Fruit fly (Drosophila melanogaster) S2 (cell line): ENCODE data around the gene Ktl.

ENCODE experiments used
- CG8478 ChIP-seq: fragments of >200 bp; optimal IDR thresholded peaks from 2 replicates; lab custom pipeline; 2018
- CTCF ChIP-seq, 2 experiments: fragments of >200 bp; optimal IDR thresholded peaks; 2 replicates each; lab custom pipeline; 2018

DNA sequence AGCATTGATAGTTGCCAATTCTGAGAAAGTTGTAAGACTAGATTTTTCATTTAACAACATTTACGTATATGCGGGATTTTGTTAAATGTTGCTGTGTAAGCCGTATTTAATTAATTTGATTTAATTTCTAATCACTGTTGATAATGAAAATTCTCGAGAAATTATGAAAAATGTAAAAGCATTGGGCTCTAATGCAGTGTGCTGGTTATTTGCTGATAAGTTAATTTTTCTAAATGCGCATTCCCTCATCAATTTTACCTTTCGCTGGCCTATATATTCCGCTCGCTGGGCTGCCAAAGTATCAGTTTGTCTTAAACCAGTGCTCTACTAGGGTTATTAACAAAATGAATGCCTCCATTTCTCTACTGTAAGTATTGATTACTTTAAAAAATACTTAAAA lies 24.4 kb downstream of the Ktl start, which contains the start of gene TotC:
- no peak for TF ChIP-seq CG8478
- TF ChIP-seq CTCF (optimal IDR thresholded peaks at IDR 0.05; lab: Kevin White, UChicago) = no peak
